Worm (Caenorhabditis elegans): ENCODE results near the gene oac-22.
"Not testable (repeated sequence)": the region's sequence is repeated elsewhere in the genome, so short reads cannot be mapped to it uniquely, and the experiment has no call there.

The oac-22 gene

DNA sequence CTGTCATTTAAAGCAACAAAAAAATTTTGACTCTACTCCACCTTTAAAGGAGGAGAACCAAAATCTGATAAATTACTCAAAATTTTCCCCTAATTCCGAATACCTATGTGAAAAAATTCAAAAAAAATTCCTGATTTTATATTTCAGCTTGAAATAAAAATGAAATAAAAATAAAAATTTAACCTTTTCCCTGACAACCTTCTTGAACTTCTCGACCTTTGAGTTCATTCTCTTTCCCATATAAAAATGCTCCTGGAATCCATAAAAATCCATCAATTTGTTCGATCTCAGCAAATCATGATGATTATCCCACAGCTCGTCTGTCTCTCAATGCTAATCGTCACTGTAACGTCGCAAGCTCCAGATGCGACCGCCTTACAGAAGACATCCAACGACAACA is 17.5 kb downstream of the oac-22 start, which contains the start of gene F56D6.6:
F56D6.6 (plus strand) TSS at position 301 of the 400 bp plus-strand sequence.
- no peak for TF ChIP-seq unc-62 (GFP tag; optimal IDR thresholded peaks at IDR 0.05)

DNA sequence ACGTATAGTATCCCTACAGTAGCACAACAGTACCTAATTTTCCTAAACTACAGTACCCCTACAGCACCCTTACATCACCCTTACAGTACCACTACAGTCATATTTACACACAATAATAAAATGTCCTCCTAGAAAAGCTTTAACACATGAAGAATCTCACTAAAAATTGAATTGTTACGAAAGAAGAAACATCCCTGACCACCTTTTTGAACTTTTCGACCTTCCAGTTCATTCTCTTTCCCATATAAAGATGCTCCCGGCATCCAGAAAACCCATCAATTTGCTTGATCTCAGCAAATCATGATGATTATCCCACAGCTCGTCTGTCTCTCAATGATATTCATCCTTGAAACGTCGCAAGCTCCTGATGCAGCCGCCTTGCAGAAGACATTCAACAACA is 19.2 kb downstream of the oac-22 start, which contains the start of gene F56D6.21:
F56D6.21 (plus strand) TSS at position 301 of the 400 bp plus-strand sequence.
- no peak for TF ChIP-seq unc-62 (GFP tag; optimal IDR thresholded peaks at IDR 0.05)

DNA sequence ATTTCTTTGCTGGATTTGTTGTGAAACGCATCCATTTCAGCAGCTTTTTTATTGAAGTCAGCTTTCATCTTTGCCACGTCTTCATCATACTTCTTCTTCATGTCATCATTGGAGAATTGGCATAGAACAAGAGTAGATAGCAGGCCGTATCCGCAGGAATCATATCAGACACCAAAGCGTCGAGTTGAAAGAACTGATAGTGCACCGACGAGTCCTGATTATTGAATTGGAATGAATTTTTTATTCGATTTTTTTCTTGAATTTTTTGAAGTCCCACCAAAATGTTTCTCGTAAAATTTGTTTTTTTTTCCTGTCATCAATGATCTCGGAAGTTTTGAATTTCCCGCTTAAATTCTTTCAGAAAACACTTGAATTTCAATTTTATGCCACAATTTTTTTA is 20.9 kb downstream of the oac-22 start, which contains the start of gene F56D6.11:
F56D6.11 (minus strand) TSS at position 101 of the 400 bp plus-strand sequence.
- TF ChIP-seq unc-62 (GFP tag; optimal IDR thresholded peaks at IDR 0.05) = no peak

DNA sequence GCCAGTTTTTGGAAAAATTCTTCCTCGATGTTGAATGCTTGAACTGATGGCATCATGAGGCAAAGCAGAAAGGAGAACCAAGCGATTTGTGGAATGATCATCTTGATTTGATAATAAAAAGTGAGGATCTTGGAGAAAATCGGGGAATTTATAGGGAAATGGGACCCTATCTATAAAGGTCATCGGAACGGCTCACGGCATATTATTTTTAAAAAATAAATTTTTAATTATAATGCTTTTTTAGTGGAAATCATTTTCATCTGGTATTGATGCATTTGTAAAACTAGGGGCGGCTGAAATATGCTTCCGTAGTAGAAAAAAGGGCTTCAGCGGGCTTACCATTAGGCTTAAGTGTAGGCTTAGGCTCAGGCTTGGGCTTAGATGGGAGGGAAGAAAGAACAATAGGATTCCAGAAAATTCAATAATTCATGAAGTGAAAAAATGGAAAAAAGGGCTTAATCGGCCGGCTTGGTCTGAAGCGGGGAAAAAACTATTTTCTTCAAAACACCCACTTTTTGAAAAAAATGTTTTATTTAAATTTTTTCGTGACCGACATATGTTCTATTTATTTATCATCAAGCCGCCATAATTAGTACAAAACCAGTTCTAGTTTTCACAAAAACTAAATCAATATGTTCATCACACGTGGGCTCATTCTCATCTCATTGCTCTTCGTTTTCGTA is 22.2 kb downstream of the oac-22 start, which contains the start of the genes F56D6.22 and F56D6.12:
F56D6.22 (minus strand) TSS at position 101 of the 683 bp plus-strand sequence.
F56D6.12 (plus strand) TSS at position 633 of the 683 bp plus-strand sequence.
- TF ChIP-seq unc-62 (GFP tag; optimal IDR thresholded peaks at IDR 0.05) = no peak

DNA sequence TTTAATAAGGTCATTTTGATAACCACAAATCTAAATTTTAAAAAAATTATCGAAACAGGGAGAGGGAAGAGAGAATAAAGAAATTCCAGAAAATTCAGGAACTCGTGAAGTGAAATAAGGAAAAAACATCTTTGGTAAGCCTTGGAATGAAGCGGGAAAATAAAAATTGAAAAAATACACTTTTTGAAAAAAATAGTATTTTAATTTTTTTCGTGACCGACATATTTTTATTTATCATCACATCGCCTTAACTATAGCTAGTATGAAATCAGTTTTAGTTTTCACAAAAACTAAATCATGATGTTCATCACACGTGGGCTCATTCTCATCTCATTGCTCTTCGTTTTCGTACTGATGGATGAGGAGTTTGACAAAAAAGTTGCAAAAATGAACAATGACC is 23.6 kb downstream of the oac-22 start, which contains the start of gene F56D6.13:
F56D6.13 (plus strand) TSS at position 301 of the 400 bp plus-strand sequence.
- no peak for TF ChIP-seq unc-62 (GFP tag; optimal IDR thresholded peaks at IDR 0.05)

DNA sequence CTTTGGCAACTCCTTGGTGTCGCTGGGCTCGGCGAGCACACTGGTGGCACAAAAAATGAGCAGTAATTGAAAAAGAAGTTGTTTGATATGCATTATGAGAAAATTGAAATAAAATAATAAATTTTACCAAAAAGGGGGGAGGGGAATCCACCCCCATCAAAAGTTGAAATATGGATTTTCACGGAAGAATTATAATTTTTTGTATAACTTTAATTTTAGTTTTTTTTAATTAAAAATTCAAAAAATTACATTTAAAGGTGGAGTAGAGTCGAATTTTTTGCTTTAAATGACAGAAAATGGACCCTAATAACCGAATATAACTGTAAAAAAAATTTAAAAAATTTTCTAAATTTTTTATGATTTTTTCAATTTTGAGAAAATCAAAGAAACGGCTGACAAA is 26.4 kb downstream of the oac-22 start, which contains the start of gene F56D6.18:
F56D6.18 (minus strand) TSS at position 101 of the 400 bp plus-strand sequence.
- not testable (repeated sequence) for TF ChIP-seq unc-62 (GFP tag; optimal IDR thresholded peaks at IDR 0.05)

DNA sequence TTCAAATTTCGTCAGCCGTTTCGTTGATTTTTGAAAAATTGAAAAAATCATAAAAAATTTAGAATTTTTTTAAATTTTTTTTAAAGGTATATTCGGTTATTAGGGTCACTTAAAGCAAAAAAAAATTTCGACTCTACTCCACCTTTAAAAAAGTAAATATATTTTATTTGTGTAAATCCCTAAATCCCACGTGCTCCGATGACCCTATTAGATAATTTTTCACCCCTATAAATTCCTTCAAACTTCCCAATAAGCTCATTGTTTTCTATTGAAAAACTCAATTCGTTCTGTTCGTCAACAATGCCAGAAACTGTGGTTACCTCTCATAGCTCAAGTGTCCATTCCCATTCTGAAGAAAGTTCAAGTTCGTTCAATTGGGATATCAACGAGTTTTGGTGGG is 27.1 kb downstream of the oac-22 start, which contains the start of gene F56D6.20:
F56D6.20 (plus strand) TSS at position 301 of the 400 bp plus-strand sequence.
- no peak for TF ChIP-seq unc-62 (GFP tag; optimal IDR thresholded peaks at IDR 0.05)

DNA sequence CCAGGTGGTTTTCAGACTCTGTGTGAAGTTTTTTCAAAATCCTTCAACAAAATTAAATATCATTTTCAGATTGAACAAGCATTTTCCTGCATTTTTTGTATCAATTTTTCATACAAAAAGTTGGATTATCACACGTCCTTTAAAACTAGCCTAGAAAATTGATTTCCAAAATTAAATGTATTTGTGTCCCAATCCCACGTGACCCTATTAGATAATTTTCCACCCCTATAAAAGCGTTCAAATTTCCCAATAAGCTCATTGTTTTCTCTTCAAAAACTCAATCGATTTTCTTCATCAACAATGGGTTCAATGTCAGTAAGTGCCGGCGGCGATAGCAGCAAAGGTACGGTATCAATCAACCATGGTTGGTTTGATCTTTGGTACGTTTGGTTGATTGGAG is 29.0 kb downstream of the oac-22 start, which contains the start of gene F56D6.19:
F56D6.19 (plus strand) TSS at position 301 of the 400 bp plus-strand sequence.
- no peak for TF ChIP-seq unc-62 (GFP tag; optimal IDR thresholded peaks at IDR 0.05)

DNA sequence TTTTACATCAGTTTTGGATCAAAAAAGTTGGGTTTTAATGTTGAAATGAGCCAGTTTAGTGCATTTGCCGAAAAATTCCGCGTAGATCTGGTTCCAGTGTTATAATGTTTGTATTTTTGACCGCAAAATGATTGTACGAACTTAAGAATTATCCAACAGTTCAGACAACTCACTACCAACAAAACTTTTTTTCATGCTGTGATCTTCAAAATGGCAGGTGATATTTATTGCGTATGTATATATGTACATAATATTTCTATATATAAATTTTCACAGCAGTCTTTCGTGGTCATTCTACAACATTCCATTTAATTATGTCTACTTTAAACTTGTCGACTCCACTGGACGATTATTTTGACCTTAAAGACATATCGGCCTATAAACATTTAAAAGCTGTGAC is 29.8 kb downstream of the oac-22 start, which contains the start of gene srz-20:
srz-20 (plus strand) TSS at position 301 of the 400 bp plus-strand sequence.
- TF ChIP-seq unc-62 (GFP tag; optimal IDR thresholded peaks at IDR 0.05) = no peak

DNA sequence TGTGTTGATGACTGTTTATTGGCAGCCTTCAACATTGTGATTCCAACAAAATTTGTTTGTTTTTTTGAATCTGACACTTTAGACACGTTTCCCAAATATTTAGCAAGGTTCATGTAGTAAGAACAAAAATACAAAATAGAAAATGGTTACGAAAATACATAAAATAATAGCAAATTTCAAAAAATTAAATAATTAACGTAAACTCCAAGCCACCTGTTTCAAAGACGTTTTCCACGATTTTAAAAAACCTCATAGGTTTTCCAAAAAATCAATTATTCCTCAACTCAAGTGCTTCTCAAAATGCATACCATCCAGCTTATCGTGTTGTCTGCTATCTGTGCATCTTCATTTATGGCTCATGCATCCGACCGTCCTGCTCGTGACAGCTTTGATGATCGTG is 31.9 kb downstream of the oac-22 start, which contains the start of gene F56D6.14:
F56D6.14 (plus strand) TSS at position 301 of the 400 bp plus-strand sequence.
- TF ChIP-seq unc-62 (GFP tag; optimal IDR thresholded peaks at IDR 0.05) = no peak

DNA sequence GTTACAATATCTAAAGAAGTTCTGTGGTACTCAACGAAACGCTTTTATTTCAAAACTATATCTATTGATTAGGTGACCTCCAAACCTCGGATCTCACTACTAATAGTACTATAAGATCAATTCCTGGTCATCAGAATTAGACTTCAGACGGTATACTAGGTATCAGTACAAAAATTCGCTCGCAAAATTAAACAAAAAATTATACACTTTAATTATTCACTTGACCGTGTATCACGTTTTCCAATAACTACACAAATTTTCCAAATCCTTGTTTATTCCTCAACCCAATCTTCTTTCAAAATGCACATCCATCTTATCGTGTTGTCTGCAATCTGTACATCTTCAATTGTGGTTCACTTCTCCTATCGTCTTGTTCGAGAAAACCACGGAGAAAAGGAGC is 32.7 kb downstream of the oac-22 start, which contains the start of gene F56D6.23:
F56D6.23 (plus strand) TSS at position 301 of the 400 bp plus-strand sequence.
- TF ChIP-seq unc-62 (GFP tag; optimal IDR thresholded peaks at IDR 0.05) = no peak

DNA sequence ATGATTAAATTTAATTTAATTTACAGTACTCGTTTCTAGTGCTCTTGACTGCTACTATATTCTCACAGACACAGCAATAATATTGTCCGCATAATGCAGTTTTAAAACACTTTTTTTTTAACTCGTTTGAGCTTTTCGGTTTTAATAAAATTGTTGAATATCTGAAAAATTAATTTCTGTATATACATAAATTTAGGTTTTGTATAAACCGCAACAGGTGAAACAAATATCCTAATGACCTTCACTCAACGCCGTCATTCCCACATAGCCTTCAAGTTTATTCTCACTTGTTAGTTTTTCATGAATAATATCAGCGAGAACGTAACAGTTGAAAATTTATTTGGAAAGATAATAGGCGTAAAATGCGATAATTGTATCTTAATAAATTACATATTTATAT is 34.0 kb downstream of the oac-22 start, which contains the start of gene srz-19:
srz-19 (plus strand) TSS at position 301 of the 400 bp plus-strand sequence.
- no peak for TF ChIP-seq unc-62 (GFP tag; optimal IDR thresholded peaks at IDR 0.05)

DNA sequence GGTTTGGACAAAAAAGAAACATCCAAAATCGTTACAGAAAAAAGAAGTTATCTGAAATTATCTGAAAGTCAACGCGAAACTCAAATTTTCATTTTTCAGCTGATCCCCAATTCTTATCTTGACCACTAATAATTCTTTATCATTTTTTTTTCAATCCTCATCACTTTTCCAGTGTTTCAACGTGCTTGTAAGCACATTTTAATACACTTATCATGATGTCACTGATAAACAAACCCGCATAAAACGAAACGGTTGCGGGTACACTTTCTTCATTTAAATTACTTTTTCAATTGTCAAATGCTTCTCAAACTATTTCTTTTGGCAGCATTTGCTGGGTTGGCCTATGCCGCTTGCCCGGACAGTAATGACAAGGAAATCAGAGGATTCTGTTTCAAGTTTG is 36.4 kb downstream of the oac-22 start, which contains the start of gene clec-67:
clec-67 (plus strand) TSS at position 268 of the 400 bp plus-strand sequence.
- no peak for TF ChIP-seq unc-62 (GFP tag; optimal IDR thresholded peaks at IDR 0.05)

DNA sequence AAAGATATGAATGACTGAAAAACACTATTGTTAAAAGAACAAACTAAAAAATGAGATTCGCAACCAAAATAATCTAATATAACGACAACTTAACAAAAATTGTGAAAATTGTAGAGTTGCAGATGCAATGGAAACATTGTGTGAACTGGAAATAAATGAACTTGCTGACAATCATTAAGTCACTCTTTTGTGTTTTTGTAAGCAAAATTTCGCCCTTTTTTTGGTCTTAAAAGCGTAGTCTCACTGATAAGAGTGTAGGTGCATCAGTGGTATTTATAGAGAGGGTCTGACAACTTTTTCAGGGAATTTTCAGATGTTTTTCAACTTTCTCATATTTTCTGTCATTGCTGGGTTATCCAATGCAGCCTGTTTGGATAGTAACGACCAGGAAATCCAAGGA is 40.6 kb downstream of the oac-22 start, which contains the start of gene clec-68:
clec-68 (plus strand) TSS at position 301 of the 400 bp plus-strand sequence.
- no peak for TF ChIP-seq unc-62 (GFP tag; optimal IDR thresholded peaks at IDR 0.05)

DNA sequence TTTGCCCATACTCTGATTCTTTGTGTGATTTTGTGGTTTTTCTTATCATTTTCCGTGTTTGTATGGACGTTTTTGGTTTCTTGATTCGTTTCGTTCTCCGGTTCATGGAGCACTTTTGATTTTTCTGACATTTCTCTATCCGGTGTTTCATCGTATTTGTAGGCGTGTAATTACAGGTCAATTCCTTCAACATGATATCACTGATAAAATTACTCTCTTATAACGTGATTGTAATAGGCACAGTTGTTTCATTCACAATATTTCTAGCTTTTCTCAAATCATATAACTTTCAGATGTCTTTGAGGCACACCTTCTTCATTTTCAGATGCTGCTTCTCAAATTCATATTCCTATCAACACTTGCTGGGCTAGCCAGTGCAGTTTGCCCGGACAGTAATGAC is 46.9 kb downstream of the oac-22 start, which contains the start of gene clec-70:
clec-70 (plus strand) TSS at position 301 of the 400 bp plus-strand sequence.
- not testable (repeated sequence) for TF ChIP-seq unc-62 (GFP tag; optimal IDR thresholded peaks at IDR 0.05)

DNA sequence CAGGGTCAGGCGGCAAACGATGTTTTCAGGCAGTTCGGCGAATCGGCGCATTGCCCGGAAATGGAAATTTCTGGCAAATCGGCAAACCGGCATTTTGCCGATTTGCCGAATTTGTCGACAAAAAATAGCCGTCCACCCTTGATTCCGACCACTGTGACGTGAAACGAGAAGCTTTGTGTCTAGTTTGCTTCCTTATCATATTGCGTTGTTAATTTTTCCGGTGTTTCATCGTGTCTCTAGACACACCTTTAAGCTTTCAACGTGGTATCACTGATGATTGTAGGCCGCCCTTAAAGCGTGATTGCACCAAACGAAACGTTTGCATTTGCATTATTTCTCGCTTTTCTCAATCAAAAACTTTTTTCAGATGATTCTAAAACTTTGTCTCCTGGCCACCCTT is 51.6 kb downstream of the oac-22 start, which contains the start of gene clec-71:
clec-71 (plus strand) TSS at position 362 of the 400 bp plus-strand sequence.
- TF ChIP-seq unc-62 (GFP tag; optimal IDR thresholded peaks at IDR 0.05) = no peak
